Fruit fly (Drosophila melanogaster): Measurements from ENCODE around the gene CG5282.

CG5282 gene

dm6 chr3L:20462391-20462790 lies 36.5 kb upstream of the CG5282 start:
- TF ChIP-seq h (optimal IDR thresholded peaks at IDR 0.05) = no peak

dm6 chr3L:20460383-20460782 lies 34.5 kb upstream of the CG5282 start, which contains the start of gene mag:
Gene mag, plus strand, starts transcription at chr3L:20460683.
- TF ChIP-seq ttk (optimal IDR thresholded peaks at IDR 0.05) (no peak), insv (optimal IDR thresholded peaks at IDR 0.05) (no peak), Myc (optimal IDR thresholded peaks at IDR 0.05) (no peak), Sin3A (optimal IDR thresholded peaks at IDR 0.05) (no peak), h (optimal IDR thresholded peaks at IDR 0.05) (no peak), psq (optimal IDR thresholded peaks at IDR 0.05) (no peak)

dm6 chr3L:20452813-20453682 lies 27.2 kb upstream of the CG5282 start, which contains the start of gene CG5199:
Gene CG5199, minus strand, starts transcription at chr3L:20452864.
- TF ChIP-seq h (optimal IDR thresholded peaks at IDR 0.05) (no peak), Myc (optimal IDR thresholded peaks at IDR 0.05) (no peak), psq (optimal IDR thresholded peaks at IDR 0.05) (no peak), Sin3A (optimal IDR thresholded peaks at IDR 0.05) (no peak), insv (optimal IDR thresholded peaks at IDR 0.05) (no peak), ttk (optimal IDR thresholded peaks at IDR 0.05) (no peak)

DNA sequence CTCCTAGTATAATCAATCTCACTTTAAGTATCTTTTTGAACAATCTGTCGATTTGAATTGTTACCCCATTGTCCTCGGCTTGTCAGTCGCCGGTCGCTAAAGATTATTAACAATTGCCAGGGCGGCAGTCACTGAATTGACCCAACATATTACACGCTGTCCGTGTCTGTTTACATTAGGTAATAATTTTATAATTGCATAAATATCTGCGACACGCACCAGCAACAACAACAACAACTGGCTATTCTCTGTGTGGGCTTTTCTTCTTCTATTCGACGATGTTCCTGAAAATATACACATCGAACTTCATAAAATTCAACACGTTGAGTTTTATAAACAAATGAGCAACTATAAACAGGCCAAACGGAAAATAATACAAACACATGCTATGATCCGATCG lies 22.9 kb upstream of the CG5282 start:
- no peak for TF ChIP-seq Myc (optimal IDR thresholded peaks at IDR 0.05)
- no peak for TF ChIP-seq insv (optimal IDR thresholded peaks at IDR 0.05)
- TF ChIP-seq psq (optimal IDR thresholded peaks at IDR 0.05) = no peak
- no peak for TF ChIP-seq h (optimal IDR thresholded peaks at IDR 0.05)
- no peak for TF ChIP-seq Sin3A (optimal IDR thresholded peaks at IDR 0.05)
- no peak for TF ChIP-seq ttk (optimal IDR thresholded peaks at IDR 0.05)

- TF ChIP-seq insv (optimal IDR thresholded peaks at IDR 0.05) (no peak), Myc (optimal IDR thresholded peaks at IDR 0.05) (no peak)
Observed at dm6 chr3L:20447957-20448356, 22.1 kb upstream of the CG5282 start.

- TF ChIP-seq insv (optimal IDR thresholded peaks at IDR 0.05) (no peak), psq (optimal IDR thresholded peaks at IDR 0.05) (no peak), ttk (optimal IDR thresholded peaks at IDR 0.05) (no peak), Myc (optimal IDR thresholded peaks at IDR 0.05) (no peak), h (optimal IDR thresholded peaks at IDR 0.05) (no peak), Sin3A (optimal IDR thresholded peaks at IDR 0.05) (no peak)
Observed at dm6 chr3L:20447337-20447736, 21.5 kb upstream of the CG5282 start.

- TF ChIP-seq insv (optimal IDR thresholded peaks at IDR 0.05) = no peak
- no peak for TF ChIP-seq Myc (optimal IDR thresholded peaks at IDR 0.05)
Observed at dm6 chr3L:20446030-20446429, 20.2 kb upstream of the CG5282 start.

DNA sequence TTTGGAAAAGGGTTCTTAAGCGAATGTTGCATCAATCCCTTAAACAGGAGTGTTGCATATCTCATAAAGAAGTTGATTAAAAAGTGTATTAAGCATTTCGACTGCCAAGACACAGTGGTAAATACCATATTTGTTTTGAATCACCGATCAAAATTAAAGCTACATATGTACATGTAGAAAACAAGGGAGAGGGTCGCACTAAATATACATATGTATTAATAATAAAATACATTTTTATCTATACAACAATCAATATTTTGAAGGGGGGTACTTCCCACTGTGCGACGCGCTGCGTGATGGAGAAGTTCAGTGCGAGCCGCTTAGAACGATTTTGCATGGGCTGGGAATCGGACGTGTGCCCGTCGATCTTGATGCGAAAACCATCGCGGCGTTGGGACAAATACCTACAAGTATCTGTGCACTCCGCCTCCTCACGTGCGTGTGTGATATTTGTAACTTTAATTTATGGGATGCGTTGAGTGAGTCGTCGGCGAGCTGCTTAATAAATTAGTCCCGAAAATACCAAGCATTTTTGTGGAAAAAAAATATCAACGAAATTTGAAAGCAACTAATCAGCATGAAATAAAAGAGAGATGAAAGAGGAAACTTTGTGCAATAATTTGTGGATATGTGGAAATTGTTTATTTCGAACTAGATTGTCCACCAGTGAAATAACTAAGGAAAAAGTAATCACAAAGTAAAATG lies 19.1 kb upstream of the CG5282 start:
- TF ChIP-seq h (optimal IDR thresholded peaks at IDR 0.05) (no peak), ttk (optimal IDR thresholded peaks at IDR 0.05) (no peak), Myc (optimal IDR thresholded peaks at IDR 0.05) (no peak), Sin3A (optimal IDR thresholded peaks at IDR 0.05) (no peak), psq (optimal IDR thresholded peaks at IDR 0.05) (no peak), insv (optimal IDR thresholded peaks at IDR 0.05) (no peak)

- TF ChIP-seq ttk (optimal IDR thresholded peaks at IDR 0.05) (no peak), insv (optimal IDR thresholded peaks at IDR 0.05) (no peak)
Observed at dm6 chr3L:20442674-20443313, 16.9 kb upstream of the CG5282 start.

DNA sequence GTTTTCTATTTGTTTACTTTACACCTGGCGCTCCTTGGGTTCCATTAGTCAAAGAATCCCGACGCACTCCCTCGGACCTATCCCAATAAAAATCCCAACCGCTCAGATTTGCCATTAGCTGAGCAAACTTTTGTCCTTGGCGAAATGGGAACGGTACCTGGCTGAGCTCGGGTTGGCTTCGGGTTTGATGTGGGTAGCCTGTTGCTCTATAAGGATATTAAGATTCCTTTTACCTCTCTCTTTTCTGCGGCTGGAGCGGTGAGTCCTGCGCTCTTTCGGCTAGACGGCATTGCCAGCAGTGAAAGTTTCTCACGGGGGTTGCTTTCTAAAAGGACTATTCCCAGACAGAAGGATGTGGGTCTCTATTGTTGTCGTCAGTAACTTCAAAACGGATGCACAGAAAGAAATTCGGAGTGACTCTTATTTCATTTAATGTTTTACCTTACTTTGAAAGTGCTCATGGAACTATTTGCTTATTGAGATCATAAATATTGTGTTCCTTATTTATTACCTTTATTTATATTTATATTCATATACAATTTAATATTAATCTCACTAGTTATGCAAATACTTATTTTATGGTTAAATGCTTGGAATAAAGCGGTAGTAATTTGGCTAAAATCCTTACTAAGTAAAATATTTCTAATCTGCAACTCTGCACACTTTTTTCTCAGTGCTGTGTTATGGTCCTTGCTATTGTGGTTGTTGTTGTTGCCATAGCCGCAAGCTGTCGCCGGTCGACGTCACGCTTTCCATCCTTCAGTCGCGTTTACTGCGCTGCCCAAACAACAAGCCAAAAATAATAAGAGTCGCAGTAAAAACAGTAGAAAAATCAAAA lies 16.0 kb upstream of the CG5282 start, which contains the start of gene CG5910:
Gene CG5910 (plus strand): TSS at position 788 of the 838 bp plus-strand sequence.
- TF ChIP-seq insv (optimal IDR thresholded peaks at IDR 0.05) (no peak), ttk (optimal IDR thresholded peaks at IDR 0.05) (no peak), psq (optimal IDR thresholded peaks at IDR 0.05) (no peak), h (optimal IDR thresholded peaks at IDR 0.05) (no peak), Myc (optimal IDR thresholded peaks at IDR 0.05) (no peak), Sin3A (optimal IDR thresholded peaks at IDR 0.05) (no peak)

DNA sequence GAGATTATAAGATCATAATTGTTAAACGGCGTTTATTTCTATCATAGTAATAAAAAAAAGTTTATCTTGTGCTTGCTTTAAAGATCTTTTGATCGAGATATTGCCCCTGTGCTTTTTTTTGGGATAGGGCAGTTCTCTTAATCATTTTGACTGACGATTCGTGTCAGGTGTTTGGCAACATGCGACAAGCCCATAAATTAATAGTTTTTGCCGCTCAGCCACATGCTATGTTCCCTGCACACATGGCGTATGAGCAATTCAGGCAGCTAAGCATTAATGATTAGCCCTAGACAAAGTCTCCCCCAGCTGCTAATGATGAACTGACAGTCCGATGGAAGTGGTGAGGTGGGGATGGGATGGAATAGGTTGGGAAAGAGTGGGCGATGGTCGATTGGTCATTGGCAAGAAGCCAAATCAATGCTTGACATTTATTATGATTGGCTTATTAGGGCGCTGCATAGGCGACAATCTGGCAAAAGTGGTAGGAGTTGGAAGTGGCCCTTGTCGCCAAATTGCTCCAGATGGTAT lies 15.1 kb upstream of the CG5282 start:
- TF ChIP-seq insv (optimal IDR thresholded peaks at IDR 0.05) = no peak
- no peak for TF ChIP-seq psq (optimal IDR thresholded peaks at IDR 0.05)

DNA sequence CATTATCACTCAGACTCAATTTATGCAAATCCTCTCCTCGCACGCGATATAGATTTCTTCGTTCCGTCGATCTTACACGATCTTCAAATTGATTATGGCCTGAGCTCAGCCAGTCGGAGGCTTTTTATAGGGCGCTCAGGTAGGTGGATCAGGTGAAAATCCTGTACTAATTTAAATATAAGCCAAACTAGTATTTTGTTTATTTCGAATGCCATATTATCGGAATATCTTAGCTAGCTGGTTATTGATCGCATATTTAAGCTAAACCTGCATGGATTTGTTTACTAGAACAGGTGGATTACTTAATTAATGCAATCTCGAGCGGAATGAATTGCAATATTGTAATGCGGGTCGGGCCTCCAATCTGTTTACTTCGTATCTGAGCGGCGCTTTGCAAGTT lies 13.9 kb upstream of the CG5282 start, which contains the start of gene Hpd:
Gene Hpd (minus strand): TSS at position 101 of the 400 bp plus-strand sequence.
- TF ChIP-seq h (optimal IDR thresholded peaks at IDR 0.05) (no peak), psq (optimal IDR thresholded peaks at IDR 0.05) (no peak)

All from Kc167 (cell line).